Worm (Caenorhabditis elegans) whole organism, L3 larva: ENCODE data around the gene trm-2A.

Experiments used
- ceh-82 ChIP-seq: fragments of 150-350 bp; optimal IDR thresholded peaks from 2 replicates; lab custom pipeline; 2014; ENCODE audit warnings: missing biosample characterization, missing genetic modification characterization
- elt-1 ChIP-seq: fragments of 150-350 bp; optimal IDR thresholded peaks from 2 replicates; lab custom pipeline; 2014; ENCODE audit warnings: missing biosample characterization, missing genetic modification characterization
- unc-39 ChIP-seq: sonication (generic microtip); optimal IDR thresholded peaks from 4 replicates; lab custom pipeline; 2017; ENCODE audit warnings: missing biosample characterization, missing genetic modification characterization

ce11 chrV:917488-917887 is 12.7 kb downstream of the trm-2A start, which contains the start of gene H24K24.2:
- TF ChIP-seq unc-39 (no peak), ceh-82 (no peak), elt-1 (tag; lab: Kevin White, UChicago) (no peak)
